Worm (Caenorhabditis elegans): Measurements from ENCODE around the gene K09E2.3.

DNA sequence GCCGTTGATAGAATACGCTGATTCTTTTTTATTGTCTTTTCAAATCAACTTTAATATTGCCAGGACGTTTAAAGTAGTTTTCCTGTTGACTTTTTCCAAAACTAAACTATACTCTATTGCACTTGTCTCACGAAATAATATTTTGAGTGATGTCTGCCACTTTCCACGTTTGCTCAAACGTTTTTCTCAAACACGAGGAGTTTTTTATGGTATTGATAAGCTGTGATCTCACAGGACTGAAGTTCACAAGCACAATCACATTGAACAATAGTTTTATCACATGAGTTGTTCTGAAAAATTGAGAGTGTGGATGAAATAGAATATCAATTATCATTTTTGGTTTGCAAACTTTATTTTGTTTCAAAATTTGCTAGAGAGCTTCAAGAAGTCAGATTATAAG lies 47.0 kb downstream of the K09E2.3 start:
- TF ChIP-seq flt-1 (GFP tag; IDR thresholded peaks at IDR 0.05) (no peak), med-1 (GFP tag; optimal IDR thresholded peaks at IDR 0.05; ENCODE audit: insufficient read depth) (no peak), ztf-23 (GFP tag; IDR thresholded peaks at IDR 0.05) (no peak), ref-1 (GFP tag; conservative IDR thresholded peaks at IDR 0.05) (no peak), klf-2 (GFP tag; conservative IDR thresholded peaks at IDR 0.05) (no peak)
